Fruit fly (Drosophila melanogaster): Measurements from ENCODE around the gene mAChR-B.
"Not testable (repeated sequence)": the region's sequence is repeated elsewhere in the genome, so short reads cannot be mapped to it uniquely, and the experiment has no call there.

mAChR-B gene

DNA sequence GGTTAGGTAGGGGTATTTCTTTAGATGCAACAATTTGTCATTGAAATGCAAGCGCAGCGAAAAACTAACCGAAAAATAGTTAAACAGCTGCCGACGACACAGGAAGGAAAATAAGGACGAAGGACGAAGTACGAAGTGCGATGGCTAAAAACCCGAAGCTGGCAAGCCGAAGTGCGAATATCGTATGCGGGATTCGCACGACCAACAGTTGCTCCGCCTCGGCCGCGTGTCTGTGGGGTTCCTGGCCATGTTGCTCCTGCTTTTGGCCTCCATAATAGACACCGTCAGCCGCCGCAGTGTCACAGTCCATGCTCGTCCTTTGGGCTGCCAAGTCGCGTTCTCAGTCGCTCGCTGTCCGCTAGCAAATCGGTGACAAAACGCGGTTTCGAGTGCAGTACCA is at the start of gene mAChR-B:
Gene mAChR-B (plus strand): TSS at position 301 of the 400 bp plus-strand sequence.
- no peak for TF ChIP-seq EcR (GFP tag; optimal IDR thresholded peaks at IDR 0.05)
- TF ChIP-seq usp (GFP tag; optimal IDR thresholded peaks at IDR 0.05) = no peak
- no peak for TF ChIP-seq Dll (optimal IDR thresholded peaks at IDR 0.05)
- no peak for TF ChIP-seq CG8478 (optimal IDR thresholded peaks at IDR 0.05)
- TF ChIP-seq psq (optimal IDR thresholded peaks at IDR 0.05) = no peak
- TF ChIP-seq pan (optimal IDR thresholded peaks at IDR 0.05) = no peak

- TF ChIP-seq psq (optimal IDR thresholded peaks at IDR 0.05) = no peak
- TF ChIP-seq pan (optimal IDR thresholded peaks at IDR 0.05) = peak; percentile 71
- TF ChIP-seq EcR (GFP tag; optimal IDR thresholded peaks at IDR 0.05) = no peak
- no peak for TF ChIP-seq Dll (optimal IDR thresholded peaks at IDR 0.05)
- TF ChIP-seq CG8478 (optimal IDR thresholded peaks at IDR 0.05) = no peak
Measured at dm6 chr3R:8013121-8014009, 45.7 kb upstream of the mAChR-B start, which contains the start of the genes CG10435 and Pbp95. TSS of gene CG10435 (minus strand) at chr3R:8013201. TSS of gene Pbp95 (plus strand) at chr3R:8013791.

dm6 chr3R:8026515-8026914 is 32.6 kb upstream of the mAChR-B start:
- TF ChIP-seq CG8478 (optimal IDR thresholded peaks at IDR 0.05) (no peak), pan (optimal IDR thresholded peaks at IDR 0.05) (no peak), Dll (optimal IDR thresholded peaks at IDR 0.05) (no peak), psq (optimal IDR thresholded peaks at IDR 0.05) (no peak), usp (GFP tag; optimal IDR thresholded peaks at IDR 0.05) (no peak), EcR (GFP tag; optimal IDR thresholded peaks at IDR 0.05) (no peak)

dm6 chr3R:8027203-8027688 is 31.8 kb upstream of the mAChR-B start:
- TF ChIP-seq CG8478 (optimal IDR thresholded peaks at IDR 0.05) = no peak
- TF ChIP-seq Dll (optimal IDR thresholded peaks at IDR 0.05) = peak; percentile 63

DNA sequence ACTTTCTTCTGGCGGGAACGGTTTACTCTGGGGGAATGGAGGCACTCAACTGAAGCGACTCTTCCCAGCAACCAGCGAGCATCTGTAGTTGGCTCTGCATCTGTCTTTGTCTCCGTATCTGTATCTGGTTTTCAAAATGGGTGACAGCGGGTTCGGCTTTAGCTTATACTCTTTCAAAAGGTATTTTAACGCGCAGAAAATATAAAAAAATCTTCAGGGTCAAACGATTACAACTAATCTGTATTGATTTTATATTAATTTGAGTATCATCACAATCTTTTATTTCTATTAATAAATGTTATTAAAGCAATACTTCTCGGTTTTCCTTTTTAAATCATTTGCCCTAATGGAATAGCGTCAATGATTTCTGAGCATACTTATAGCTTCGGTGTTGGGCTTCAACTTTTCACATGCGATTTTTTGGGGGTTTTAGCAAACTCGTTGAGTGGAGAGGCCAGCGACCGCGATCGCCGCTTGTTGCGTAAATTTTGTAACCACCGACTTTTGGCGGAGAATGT is 29.5 kb upstream of the mAChR-B start, which contains the start of gene ImpE3:
Gene ImpE3 (minus strand): TSS at position 51 of the 518 bp plus-strand sequence.
- TF ChIP-seq psq (optimal IDR thresholded peaks at IDR 0.05) (no peak), CG8478 (optimal IDR thresholded peaks at IDR 0.05) (no peak), EcR (GFP tag; optimal IDR thresholded peaks at IDR 0.05) (no peak), usp (GFP tag; optimal IDR thresholded peaks at IDR 0.05) (no peak), pan (optimal IDR thresholded peaks at IDR 0.05) (no peak), Dll (optimal IDR thresholded peaks at IDR 0.05) (no peak)

DNA sequence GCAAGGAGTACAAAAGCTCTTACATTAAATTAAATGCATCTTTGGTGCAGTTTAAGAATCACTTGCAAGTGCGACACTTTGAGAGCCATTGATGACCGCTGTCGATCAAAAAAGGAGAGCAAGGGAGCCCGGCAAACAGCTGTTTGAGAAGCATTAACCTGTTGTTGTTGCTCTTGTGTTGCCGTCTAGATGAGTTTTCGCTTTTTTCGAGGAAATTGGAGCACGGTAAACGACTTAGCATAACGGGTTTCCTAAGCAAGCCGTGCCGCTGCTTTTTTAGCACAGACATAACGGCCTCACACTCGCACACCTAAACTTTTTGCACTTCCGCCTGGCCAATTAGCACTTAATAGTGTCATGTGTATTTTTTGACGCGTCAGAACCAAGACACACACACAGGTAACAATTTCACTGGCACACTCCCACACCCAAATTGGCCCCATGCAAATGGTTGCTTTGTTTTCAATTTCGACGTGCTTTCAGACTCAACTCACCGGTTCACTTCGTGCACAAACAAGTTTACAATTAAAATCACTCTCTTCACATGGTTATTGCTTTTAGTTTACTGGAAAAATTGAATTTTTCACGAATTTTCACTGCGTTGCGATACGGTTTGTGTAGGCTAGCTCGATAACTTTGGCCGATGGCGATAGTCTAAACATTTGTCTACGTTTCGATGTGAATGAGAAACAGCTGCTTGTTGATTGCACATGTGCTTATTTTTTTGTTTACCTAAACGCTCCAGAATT is 28.8 kb upstream of the mAChR-B start, which contains the start of the genes CG10903 and CG2747:
Gene CG10903 (plus strand): TSS at position 261 of the 749 bp plus-strand sequence.
Gene CG2747 (minus strand): TSS at position 640 of the 749 bp plus-strand sequence.
- TF ChIP-seq usp (GFP tag; optimal IDR thresholded peaks at IDR 0.05) (no peak), CG8478 (optimal IDR thresholded peaks at IDR 0.05) (no peak), psq (optimal IDR thresholded peaks at IDR 0.05) (no peak), Dll (optimal IDR thresholded peaks at IDR 0.05) (no peak), EcR (GFP tag; optimal IDR thresholded peaks at IDR 0.05) (no peak), pan (optimal IDR thresholded peaks at IDR 0.05) (no peak)

DNA sequence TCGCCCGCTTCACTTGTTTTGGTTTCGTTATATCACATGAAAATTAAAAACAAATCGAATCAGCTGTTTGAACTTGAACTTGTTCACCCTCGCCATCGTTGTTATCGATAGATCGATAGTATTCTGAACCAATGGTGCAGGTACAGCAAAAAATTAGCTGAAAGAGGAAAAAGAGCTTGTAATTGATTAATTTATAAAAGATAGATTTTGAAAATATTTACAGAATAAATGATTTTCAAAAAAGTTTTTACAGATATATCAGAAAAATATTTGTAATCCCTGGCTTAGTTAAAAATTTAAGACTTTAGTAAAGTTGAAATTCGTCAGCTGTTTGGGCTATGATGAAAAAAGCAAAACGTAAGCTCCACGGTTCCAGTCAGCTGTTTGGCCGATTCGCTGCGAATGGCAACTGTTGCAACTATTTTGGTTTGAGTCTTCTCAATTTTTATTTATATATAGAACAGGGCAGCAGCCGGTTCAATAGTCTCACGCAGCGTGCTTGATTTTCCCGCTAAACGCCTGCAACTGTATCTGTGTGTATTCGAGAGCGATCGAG is 26.1 kb upstream of the mAChR-B start, which contains the start of the genes CG11035 and unc-45:
Gene CG11035 (minus strand): TSS at position 87 of the 556 bp plus-strand sequence.
Gene unc-45 (plus strand): TSS at position 379 of the 556 bp plus-strand sequence.
- no peak for TF ChIP-seq pan (optimal IDR thresholded peaks at IDR 0.05)
- TF ChIP-seq Dll (optimal IDR thresholded peaks at IDR 0.05) = no peak
- no peak for TF ChIP-seq psq (optimal IDR thresholded peaks at IDR 0.05)
- no peak for TF ChIP-seq EcR (GFP tag; optimal IDR thresholded peaks at IDR 0.05)
- no peak for TF ChIP-seq CG8478 (optimal IDR thresholded peaks at IDR 0.05)
- no peak for TF ChIP-seq usp (GFP tag; optimal IDR thresholded peaks at IDR 0.05)

dm6 chr3R:8037896-8038295 is 21.2 kb upstream of the mAChR-B start:
- TF ChIP-seq CG8478 (optimal IDR thresholded peaks at IDR 0.05) (no peak), Dll (optimal IDR thresholded peaks at IDR 0.05) (no peak), EcR (GFP tag; optimal IDR thresholded peaks at IDR 0.05) (no peak), pan (optimal IDR thresholded peaks at IDR 0.05) (no peak), psq (optimal IDR thresholded peaks at IDR 0.05) (no peak), usp (GFP tag; optimal IDR thresholded peaks at IDR 0.05) (no peak)

dm6 chr3R:8038927-8039326 is 20.2 kb upstream of the mAChR-B start:
- TF ChIP-seq EcR (GFP tag; optimal IDR thresholded peaks at IDR 0.05) (no peak), pan (optimal IDR thresholded peaks at IDR 0.05) (no peak), Dll (optimal IDR thresholded peaks at IDR 0.05) (no peak), psq (optimal IDR thresholded peaks at IDR 0.05) (no peak), CG8478 (optimal IDR thresholded peaks at IDR 0.05) (no peak), usp (GFP tag; optimal IDR thresholded peaks at IDR 0.05) (no peak)

DNA sequence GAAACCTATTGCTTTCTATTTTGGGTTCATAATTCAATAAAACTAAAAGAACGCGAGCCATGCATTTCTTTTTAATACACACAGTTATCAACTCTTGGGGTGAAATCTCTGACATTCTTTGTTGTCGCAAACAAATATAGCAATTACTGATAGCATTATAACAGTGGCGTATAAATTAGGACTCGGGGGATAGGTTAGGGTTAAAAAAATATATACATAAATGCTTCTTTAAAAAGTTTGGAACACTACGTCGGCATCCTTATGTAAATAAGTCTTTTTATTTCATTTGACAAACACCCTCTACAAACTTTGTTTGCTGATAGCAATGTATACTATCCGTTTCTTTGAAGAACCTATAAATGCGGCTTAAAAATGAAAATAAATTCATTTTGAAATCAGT is 18.2 kb upstream of the mAChR-B start, which contains the start of gene CG43060:
Gene CG43060 (plus strand): TSS at position 382 of the 400 bp plus-strand sequence.
- no peak for TF ChIP-seq Dll (optimal IDR thresholded peaks at IDR 0.05)
- no peak for TF ChIP-seq pan (optimal IDR thresholded peaks at IDR 0.05)
- no peak for TF ChIP-seq usp (GFP tag; optimal IDR thresholded peaks at IDR 0.05)
- TF ChIP-seq psq (optimal IDR thresholded peaks at IDR 0.05) = no peak
- TF ChIP-seq CG8478 (optimal IDR thresholded peaks at IDR 0.05) = no peak
- TF ChIP-seq EcR (GFP tag; optimal IDR thresholded peaks at IDR 0.05) = no peak

DNA sequence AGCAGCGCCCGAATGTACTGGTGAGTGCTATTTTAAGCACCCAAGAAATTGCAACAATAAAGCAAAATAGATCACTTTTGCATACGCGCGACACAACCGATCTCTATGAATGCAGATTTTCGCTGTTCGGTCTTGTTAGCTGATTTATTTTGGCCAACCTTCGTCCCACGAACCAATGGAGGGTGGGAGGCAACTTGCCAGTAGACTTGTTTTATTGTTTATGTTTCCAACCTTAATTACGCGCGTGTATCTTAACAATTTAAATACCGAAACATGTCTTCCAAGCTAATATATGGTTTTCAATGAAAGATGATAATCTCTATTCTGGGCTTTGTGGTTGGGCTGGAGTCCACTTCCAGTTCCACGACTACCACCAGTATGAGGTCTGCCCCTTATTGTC is 10.2 kb upstream of the mAChR-B start, which contains the start of gene CG43618:
Gene CG43618 (plus strand): TSS at position 301 of the 400 bp plus-strand sequence.
- TF ChIP-seq usp (GFP tag; optimal IDR thresholded peaks at IDR 0.05); psq (optimal IDR thresholded peaks at IDR 0.05); CG8478 (optimal IDR thresholded peaks at IDR 0.05): not testable (repeated sequence)

Measured in whole organism.